Fruit fly (Drosophila melanogaster) whole organism, embryonic: ENCODE results near the gene CG3704.

Experiments used
- Ada2b ChIP-seq: fragments of 200-800 bp; sonication (Bioruptor generic); IDR thresholded peaks from 2 replicates; pipeline ENCODE4 v1.3.6; 2022; ENCODE audit warnings: missing biosample characterization, missing genetic modification characterization
- CG10565 ChIP-seq: fragments of 200-800 bp; sonication (Bioruptor generic); optimal IDR thresholded peaks from 3 replicates; lab custom pipeline; 2016; ENCODE audit warnings: missing biosample characterization, mild to moderate bottlenecking, missing genetic modification characterization
- CG13287 ChIP-seq: fragments of 200-800 bp; sonication (Bioruptor generic); IDR thresholded peaks from 2 replicates; pipeline ENCODE4 v1.3.6; 2022; ENCODE audit warnings: missing biosample characterization, missing genetic modification characterization; ENCODE audit not compliant: partially characterized antibody
- CG13424 ChIP-seq: fragments of 200-800 bp; sonication (Bioruptor generic); optimal IDR thresholded peaks from 2 replicates; lab custom pipeline; 2019; ENCODE audit warnings: missing biosample characterization, mild to moderate bottlenecking, missing genetic modification characterization, moderate library complexity
- CG14014 ChIP-seq: fragments of 200-800 bp; sonication (Bioruptor generic); IDR thresholded peaks from 2 replicates; pipeline ENCODE4 v1.3.6; 2022; ENCODE audit warnings: missing biosample characterization, missing genetic modification characterization
- CG14710 ChIP-seq: fragments of 200-800 bp; sonication (Bioruptor generic); optimal IDR thresholded peaks from 3 replicates; lab custom pipeline; 2019; ENCODE audit warnings: missing biosample characterization, mild to moderate bottlenecking, missing genetic modification characterization, moderate library complexity
- CG17829 ChIP-seq: fragments of 200-800 bp; optimal IDR thresholded peaks from 2 replicates; lab custom pipeline; 2019; ENCODE audit warnings: missing biosample characterization, mild to moderate bottlenecking, missing genetic modification characterization, moderate library complexity
- CG2120 ChIP-seq: fragments of 200-800 bp; sonication (Bioruptor generic); optimal IDR thresholded peaks from 3 replicates; lab custom pipeline; 2016; ENCODE audit warnings: missing biosample characterization, missing genetic modification characterization
- CG2129 ChIP-seq: fragments of 200-800 bp; sonication (Bioruptor generic); IDR thresholded peaks from 2 replicates; pipeline ENCODE4 v1.3.6; 2022; ENCODE audit warnings: missing biosample characterization, missing genetic modification characterization; ENCODE audit not compliant: partially characterized antibody
- CG3281 ChIP-seq: fragments of 200-800 bp; sonication (Bioruptor generic); optimal IDR thresholded peaks from 3 replicates; lab custom pipeline; 2017; ENCODE audit warnings: missing biosample characterization, mild to moderate bottlenecking, missing genetic modification characterization
- CG6791 ChIP-seq: fragments of 200-800 bp; sonication (Bioruptor generic); IDR thresholded peaks from 3 replicates; pipeline ENCODE4 v1.3.6; 2022; ENCODE audit warnings: missing biosample characterization, missing genetic modification characterization; ENCODE audit not compliant: partially characterized antibody
- CG6854 ChIP-seq: fragments of 200-800 bp; sonication (Bioruptor generic); optimal IDR thresholded peaks from 3 replicates; lab custom pipeline; 2017; ENCODE audit warnings: missing biosample characterization, mild to moderate bottlenecking, missing genetic modification characterization
- CG8290 ChIP-seq, 3 experiments: fragments of 200-800 bp; sonication (Bioruptor generic); optimal IDR thresholded peaks; 2 replicates each; lab custom pipeline; 2016 to 2019; ENCODE audit warnings: missing biosample characterization in 3 of 3, missing genetic modification characterization in 3 of 3, mild to moderate bottlenecking in 2 of 3, moderate library complexity in 1 of 3
- D19A ChIP-seq: fragments of 200-800 bp; optimal IDR thresholded peaks from 3 replicates; lab custom pipeline; 2019; ENCODE audit warnings: missing biosample characterization, mild to moderate bottlenecking, missing genetic modification characterization, moderate library complexity
- Dip2 ChIP-seq: fragments of 200-800 bp; sonication (Bioruptor generic); IDR thresholded peaks from 2 replicates; pipeline ENCODE4 v1.3.6; 2022; ENCODE audit warnings: missing biosample characterization, missing genetic modification characterization
- Doc3 ChIP-seq: fragments of 200-800 bp; sonication (Bioruptor generic); IDR thresholded peaks from 3 replicates; pipeline ENCODE4 v1.3.6; 2022; ENCODE audit warnings: missing biosample characterization, missing genetic modification characterization; ENCODE audit not compliant: partially characterized antibody
- E2f2 ChIP-seq: fragments of 200-800 bp; sonication (Bioruptor generic); IDR thresholded peaks from 2 replicates; pipeline ENCODE4 v1.3.6; 2022; ENCODE audit warnings: missing biosample characterization, missing genetic modification characterization
- GATAe ChIP-seq: fragments of 200-800 bp; sonication (Bioruptor generic); conservative IDR thresholded peaks from 2 replicates; pipeline ENCODE4 v1.3.6; 2022; ENCODE audit warnings: missing biosample characterization, missing genetic modification characterization
- H2.0 ChIP-seq: fragments of 200-800 bp; sonication (Bioruptor generic); IDR thresholded peaks from 2 replicates; pipeline ENCODE4 v1.3.6; 2022; ENCODE audit warnings: missing biosample characterization, missing genetic modification characterization
- HLH54F ChIP-seq: fragments of 200-800 bp; sonication (Bioruptor generic); optimal IDR thresholded peaks from 3 replicates; lab custom pipeline; 2016; ENCODE audit warnings: missing biosample characterization, missing genetic modification characterization
- HLHmδ ChIP-seq: fragments of 200-800 bp; sonication (Bioruptor generic); optimal IDR thresholded peaks from 2 replicates; lab custom pipeline; 2018; ENCODE audit warnings: missing biosample characterization, mild to moderate bottlenecking, missing genetic modification characterization, moderate library complexity
- Hand ChIP-seq: fragments of 200-800 bp; sonication (Bioruptor generic); optimal IDR thresholded peaks from 2 replicates; lab custom pipeline; 2017; ENCODE audit warnings: mild to moderate bottlenecking, missing biosample characterization, missing genetic modification reagents, missing genetic modification characterization
- HmgD ChIP-seq: fragments of 200-800 bp; sonication (Bioruptor generic); optimal IDR thresholded peaks from 3 replicates; lab custom pipeline; 2016; ENCODE audit warnings: missing biosample characterization, missing genetic modification characterization
- Kr ChIP-seq: fragments of 200-800 bp; sonication (Bioruptor generic); optimal IDR thresholded peaks from 2 replicates; lab custom pipeline; 2017; ENCODE audit warnings: missing biosample characterization, mild to moderate bottlenecking, missing genetic modification characterization
- Lim3 ChIP-seq: fragments of 200-800 bp; sonication (Bioruptor generic); IDR thresholded peaks from 2 replicates; pipeline ENCODE4 v1.3.6; 2022; ENCODE audit warnings: missing biosample characterization, missing genetic modification characterization
- NC2α ChIP-seq: fragments of 200-800 bp; sonication (Bioruptor generic); optimal IDR thresholded peaks from 2 replicates; lab custom pipeline; 2016; ENCODE audit warnings: missing biosample characterization, missing genetic modification characterization
- Oli ChIP-seq: fragments of 200-800 bp; sonication (Bioruptor generic); optimal IDR thresholded peaks from 2 replicates; lab custom pipeline; 2018; ENCODE audit warnings: missing biosample characterization, mild to moderate bottlenecking, missing genetic modification characterization, moderate library complexity
- Ptx1 ChIP-seq: fragments of 200-800 bp; sonication (Bioruptor generic); IDR thresholded peaks from 2 replicates; pipeline ENCODE4 v1.3.6; 2022; ENCODE audit warnings: missing biosample characterization, missing genetic modification characterization
- Side ChIP-seq: fragments of 200-800 bp; sonication (Bioruptor generic); optimal IDR thresholded peaks from 2 replicates; lab custom pipeline; 2016; ENCODE audit warnings: missing biosample characterization, missing genetic modification characterization
- Sin3A ChIP-seq: fragments of >200 bp; optimal IDR thresholded peaks from 2 replicates; lab custom pipeline; 2018
- Sox102F ChIP-seq: fragments of 200-800 bp; sonication (Bioruptor generic); optimal IDR thresholded peaks from 2 replicates; lab custom pipeline; 2018; ENCODE audit warnings: missing biosample characterization, mild to moderate bottlenecking, missing genetic modification characterization, moderate library complexity
- Taf1 ChIP-seq: fragments of 200-800 bp; sonication (Bioruptor generic); IDR thresholded peaks from 2 replicates; pipeline ENCODE4 v1.3.6; 2022; ENCODE audit warnings: missing biosample characterization, missing genetic modification characterization
- bcd ChIP-seq: fragments of 200-800 bp; sonication (Bioruptor generic); optimal IDR thresholded peaks from 2 replicates; lab custom pipeline; 2017; ENCODE audit warnings: missing biosample characterization, mild to moderate bottlenecking, missing genetic modification characterization
- chn ChIP-seq: fragments of 200-800 bp; sonication (Bioruptor generic); optimal IDR thresholded peaks from 2 replicates; lab custom pipeline; 2016; ENCODE audit warnings: missing biosample characterization, missing genetic modification characterization
- crp ChIP-seq, 2 experiments: fragments of 200-800 bp; sonication (Bioruptor generic); optimal IDR thresholded peaks; 2 replicates in 1 of 2; 3 replicates in 1 of 2; lab custom pipeline; 2017; ENCODE audit warnings: missing biosample characterization in 2 of 2, missing genetic modification characterization in 2 of 2, mild to moderate bottlenecking in 1 of 2, moderate library complexity in 1 of 2
- dm ChIP-seq: fragments of 200-800 bp; sonication (Bioruptor generic); optimal IDR thresholded peaks from 3 replicates; lab custom pipeline; 2016; ENCODE audit warnings: missing biosample characterization, missing genetic modification characterization
- dmrt99B ChIP-seq: fragments of 200-800 bp; sonication (Bioruptor generic); optimal IDR thresholded peaks from 2 replicates; lab custom pipeline; 2018; ENCODE audit warnings: missing biosample characterization, mild to moderate bottlenecking, missing genetic modification characterization, moderate library complexity
- fd96Cb ChIP-seq: fragments of 200-800 bp; sonication (Bioruptor generic); optimal IDR thresholded peaks from 2 replicates; lab custom pipeline; 2018; ENCODE audit warnings: missing biosample characterization, mild to moderate bottlenecking, missing genetic modification characterization, moderate library complexity
- gt ChIP-seq: fragments of 200-800 bp; sonication (Bioruptor generic); IDR thresholded peaks from 2 replicates; pipeline ENCODE4 v1.3.6; 2022; ENCODE audit warnings: missing biosample characterization, missing genetic modification characterization
- ham ChIP-seq: fragments of 200-800 bp; sonication (Bioruptor generic); IDR thresholded peaks from 2 replicates; pipeline ENCODE4 v1.3.6; 2022; ENCODE audit warnings: missing biosample characterization, missing genetic modification characterization
- jumu ChIP-seq: fragments of 200-800 bp; sonication (Bioruptor generic); optimal IDR thresholded peaks from 3 replicates; lab custom pipeline; 2016; ENCODE audit warnings: missing biosample characterization, missing genetic modification characterization
- kay ChIP-seq: fragments of 200-800 bp; sonication (Bioruptor generic); optimal IDR thresholded peaks from 2 replicates; lab custom pipeline; 2016; ENCODE audit warnings: missing biosample characterization, missing genetic modification characterization
- lmd ChIP-seq: fragments of 200-800 bp; sonication (Bioruptor generic); IDR thresholded peaks from 2 replicates; pipeline ENCODE4 v1.3.6; 2022; ENCODE audit warnings: missing biosample characterization, missing genetic modification characterization
- mirr ChIP-seq: fragments of 200-800 bp; sonication (Bioruptor generic); optimal IDR thresholded peaks from 3 replicates; lab custom pipeline; 2018; ENCODE audit warnings: missing biosample characterization, mild to moderate bottlenecking, missing genetic modification characterization
- nom ChIP-seq: fragments of 200-800 bp; sonication (Bioruptor generic); optimal IDR thresholded peaks from 2 replicates; lab custom pipeline; 2017; ENCODE audit warnings: missing biosample characterization, missing genetic modification characterization, mild to moderate bottlenecking, moderate library complexity, missing genetic modification reagents
- pnt ChIP-seq: fragments of 200-800 bp; sonication (Bioruptor generic); optimal IDR thresholded peaks from 3 replicates; lab custom pipeline; 2016; ENCODE audit warnings: missing biosample characterization, missing genetic modification characterization
- sc ChIP-seq, 3 experiments: fragments of >200 bp in 2 of 3; fragments of 200-800 bp in 1 of 3; sonication (Bioruptor generic) in 1 of 3; optimal IDR thresholded peaks; 2 replicates in 2 of 3; 3 replicates in 1 of 3; lab custom pipeline; 2017; ENCODE audit warnings: mild to moderate bottlenecking in 1 of 3, missing biosample characterization in 1 of 3, missing genetic modification characterization in 1 of 3, missing genetic modification reagents in 1 of 3
- slp2 ChIP-seq: fragments of 200-800 bp; sonication (Bioruptor generic); optimal IDR thresholded peaks from 2 replicates; lab custom pipeline; 2016; ENCODE audit warnings: missing biosample characterization, missing genetic modification characterization
- tna ChIP-seq: fragments of 200-800 bp; sonication (Bioruptor generic); IDR thresholded peaks from 2 replicates; pipeline ENCODE4 v1.3.6; 2022; ENCODE audit warnings: missing biosample characterization, missing genetic modification characterization; ENCODE audit not compliant: partially characterized antibody

CG3704 gene

dm6 chrX:940580-941184 lies at the start of gene CG3704, which contains the start of gene mus81 (continued):
- 0 out of 2 replicates have a peak, but pooled peaks have one; percentile 12 for TF ChIP-seq CG2129 (GFP tag; lab: Robert Waterston, UW)
- TF ChIP-seq gt (GFP tag; lab: Robert Waterston, UW): no peak
- TF ChIP-seq HLH54F (GFP tag; lab: Kevin White, UChicago): no peak
- no peak for TF ChIP-seq GATAe
- no peak for TF ChIP-seq bcd (GFP tag; lab: Kevin White, UChicago)
- TF ChIP-seq Oli (tag; lab: Kevin White, UChicago): no peak
- TF ChIP-seq ham (GFP tag; lab: Robert Waterston, UW): no peak
- no peak for TF ChIP-seq kay
- no peak for TF ChIP-seq CG17829
- TF ChIP-seq CG10565: no peak
- no peak for TF ChIP-seq sc (optimal IDR thresholded peaks at IDR 0.05; lab: Kevin White, UChicago)
- TF ChIP-seq sc (GFP tag; optimal IDR thresholded peaks at IDR 0.05; lab: Kevin White, UChicago): no peak
- no peak for TF ChIP-seq Sox102F (GFP tag; lab: Kevin White, UChicago)
- TF ChIP-seq CG13287 (GFP tag; lab: Robert Waterston, UW): peak; percentile 72
- no peak for TF ChIP-seq Dip2 (GFP tag; lab: Robert Waterston, UW)
- no peak for TF ChIP-seq lmd (GFP tag; lab: Robert Waterston, UW)
- no peak for TF ChIP-seq chn
- no peak for TF ChIP-seq fd96Cb (tag; lab: Kevin White, UChicago)
- TF ChIP-seq Hand (GFP tag; lab: Kevin White, UChicago): no peak
- peak; percentile 10 for TF ChIP-seq jumu (GFP tag; lab: Kevin White, UChicago)
- TF ChIP-seq HLHmδ (GFP tag; lab: Kevin White, UChicago): no peak
- TF ChIP-seq Kr (GFP tag; lab: Kevin White, UChicago): no peak
- TF ChIP-seq nom (GFP tag; lab: Kevin White, UChicago): no peak
- TF ChIP-seq tna (GFP tag; lab: Robert Waterston, UW): no peak
- TF ChIP-seq crp (GFP tag; optimal IDR thresholded peaks at IDR 0.05; lab: Kevin White, UChicago): peak in 1 of 2 experiments; percentile 79
- no peak for TF ChIP-seq dmrt99B (tag; lab: Kevin White, UChicago)
- TF ChIP-seq CG14710: peak; percentile 45
- TF ChIP-seq CG13424 (tag; lab: Kevin White, UChicago): no peak
- peak; percentile 83 for TF ChIP-seq dm
- no peak for TF ChIP-seq CG14014
- TF ChIP-seq Doc3: peak; percentile 52; the same call in 2 of the 3 replicates
- no peak for TF ChIP-seq Ptx1 (GFP tag; lab: Robert Waterston, UW)
- no peak for TF ChIP-seq NC2α
- TF ChIP-seq Taf1 (GFP tag; lab: Robert Waterston, UW): no peak
- TF ChIP-seq CG2120 (GFP tag; lab: Kevin White, UChicago): peak; percentile 14
- no peak for TF ChIP-seq Lim3 (GFP tag; lab: Robert Waterston, UW)
- no peak for TF ChIP-seq CG3281
- no peak for TF ChIP-seq Ada2b (GFP tag; lab: Robert Waterston, UW)
- TF ChIP-seq H2.0 (GFP tag; lab: Robert Waterston, UW): no peak
- TF ChIP-seq Sin3A (lab: Kevin White, UChicago): peak; percentile 88
- no peak for TF ChIP-seq mirr (GFP tag; lab: Kevin White, UChicago)
- no peak for TF ChIP-seq HmgD (GFP tag; lab: Kevin White, UChicago)
- no peak for TF ChIP-seq Side (GFP tag; lab: Kevin White, UChicago)
- no peak for TF ChIP-seq CG6854 (GFP tag; lab: Kevin White, UChicago)
- no peak for TF ChIP-seq pnt (GFP tag; lab: Kevin White, UChicago)
- TF ChIP-seq CG8290 (GFP tag; optimal IDR thresholded peaks at IDR 0.05; lab: Kevin White, UChicago): no peak
- no peak for TF ChIP-seq CG8290 (tag; optimal IDR thresholded peaks at IDR 0.05; lab: Kevin White, UChicago)
- peak; percentile 83 for TF ChIP-seq E2f2 (GFP tag; lab: Robert Waterston, UW)
- 0 out of 3 replicates have a peak, but pooled peaks have one; percentile 15 for TF ChIP-seq CG6791 (GFP tag; lab: Robert Waterston, UW)
- no peak for TF ChIP-seq slp2 (GFP tag; lab: Kevin White, UChicago)
- no peak for TF ChIP-seq D19A
